Fruit fly (Drosophila melanogaster): ENCODE data around the gene gcm2.

gcm2 gene

dm6 chr2L:9594625-9595300 is 13.6 kb upstream of the gcm2 start (continued):
- TF ChIP-seq oc (tag; optimal IDR thresholded peaks at IDR 0.05), result no peak
- TF ChIP-seq CG3726 (GFP tag; IDR thresholded peaks at IDR 0.05), result no peak
- peak; percentile 61 for TF ChIP-seq CG7839 (tag; optimal IDR thresholded peaks at IDR 0.05)
- peak; percentile 31 for TF ChIP-seq tap (tag; optimal IDR thresholded peaks at IDR 0.05)
- TF ChIP-seq CG4854 (GFP tag; optimal IDR thresholded peaks at IDR 0.05), result no peak
- TF ChIP-seq CG8359 (GFP tag; optimal IDR thresholded peaks at IDR 0.05; ENCODE audit: borderline replicate concordance), result peak; percentile 43
- TF ChIP-seq shn (GFP tag; optimal IDR thresholded peaks at IDR 0.05), result no peak
- peak; percentile 33; the same call in 1 of the 2 replicates for TF ChIP-seq ssp (GFP tag; IDR thresholded peaks at IDR 0.05)
- peak; percentile 77 for TF ChIP-seq CG10267 (tag; optimal IDR thresholded peaks at IDR 0.05)
- peak; percentile 33 for TF ChIP-seq Hr3 (GFP tag; optimal IDR thresholded peaks at IDR 0.05)
- peak; percentile 6 for TF ChIP-seq Nf-YB (GFP tag; optimal IDR thresholded peaks at IDR 0.05)
- TF ChIP-seq phol (tag; optimal IDR thresholded peaks at IDR 0.05), result peak; percentile 73
- TF ChIP-seq Dip3 (GFP tag; optimal IDR thresholded peaks at IDR 0.05), result no peak
- TF ChIP-seq Awh (GFP tag; IDR thresholded peaks at IDR 0.05), result peak; percentile 5; the same call in 1 of the 2 replicates
- TF ChIP-seq zfh1 (GFP tag; IDR thresholded peaks at IDR 0.05), result peak; percentile 79
- peak; percentile 23 for TF ChIP-seq CG33557 (GFP tag; optimal IDR thresholded peaks at IDR 0.05)
- TF ChIP-seq Aef1 (GFP tag; IDR thresholded peaks at IDR 0.05), result no peak
- no peak for TF ChIP-seq exex (tag; optimal IDR thresholded peaks at IDR 0.05)
- no peak for TF ChIP-seq CG10274 (GFP tag; optimal IDR thresholded peaks at IDR 0.05)
- TF ChIP-seq ind (GFP tag; optimal IDR thresholded peaks at IDR 0.05), result no peak
- peak; percentile 74 for TF ChIP-seq CG6689 (GFP tag; IDR thresholded peaks at IDR 0.05)
- peak; percentile 34; the same call in 1 of the 2 replicates for TF ChIP-seq HLH3B (GFP tag; IDR thresholded peaks at IDR 0.05)
- TF ChIP-seq Vsx1 (GFP tag; optimal IDR thresholded peaks at IDR 0.05), result no peak
- no peak for TF ChIP-seq hkb (optimal IDR thresholded peaks at IDR 0.05)
- peak; percentile 37; the same call in 1 of the 2 replicates for TF ChIP-seq hkb (GFP tag; IDR thresholded peaks at IDR 0.05)
- no peak for TF ChIP-seq run (tag; optimal IDR thresholded peaks at IDR 0.05)
- no peak for TF ChIP-seq CG4707 (GFP tag; optimal IDR thresholded peaks at IDR 0.05)
- TF ChIP-seq Fer2 (tag; optimal IDR thresholded peaks at IDR 0.05), result no peak
- TF ChIP-seq gt (GFP tag; IDR thresholded peaks at IDR 0.05), result no peak
- TF ChIP-seq dmrt99B (tag; optimal IDR thresholded peaks at IDR 0.05), result peak; percentile 64
- TF ChIP-seq CG2116 (GFP tag; optimal IDR thresholded peaks at IDR 0.05), result no peak
- no peak for TF ChIP-seq tna (GFP tag; IDR thresholded peaks at IDR 0.05; ENCODE audit: partially characterized antibody)
- no peak for TF ChIP-seq CG1647 (GFP tag; optimal IDR thresholded peaks at IDR 0.05)
- TF ChIP-seq CG12071 (GFP tag; optimal IDR thresholded peaks at IDR 0.05), result no peak
- no peak for TF ChIP-seq Ets65A (GFP tag)
- peak; percentile 11 for TF ChIP-seq CG18764 (GFP tag; optimal IDR thresholded peaks at IDR 0.05)
- no peak for TF ChIP-seq maf-S (GFP tag; optimal IDR thresholded peaks at IDR 0.05)
- peak; percentile 35 for TF ChIP-seq CG6254 (GFP tag; optimal IDR thresholded peaks at IDR 0.05)
- TF ChIP-seq vvl (GFP tag; IDR thresholded peaks at IDR 0.05), result peak; percentile 56; the same call in 1 of the 2 replicates
- peak in 1 of 3 experiments; percentile 86 for TF ChIP-seq lola (GFP tag; optimal IDR thresholded peaks at IDR 0.05)
- no peak for TF ChIP-seq amos (GFP tag; IDR thresholded peaks at IDR 0.05; ENCODE audit: partially characterized antibody)
- TF ChIP-seq ara (GFP tag; IDR thresholded peaks at IDR 0.05), result peak; percentile 68
- peak; percentile 31 for TF ChIP-seq CoRest (tag; optimal IDR thresholded peaks at IDR 0.05)
- TF ChIP-seq Sox100B (GFP tag; optimal IDR thresholded peaks at IDR 0.05), result peak; percentile 48
- peak; percentile 53 for TF ChIP-seq CG2678 (tag; optimal IDR thresholded peaks at IDR 0.05)
- no peak for TF ChIP-seq CG7786 (GFP tag; optimal IDR thresholded peaks at IDR 0.05)
- TF ChIP-seq Hr51 (GFP tag; optimal IDR thresholded peaks at IDR 0.05), result peak in 1 of 2 experiments; percentile 20
- no peak for TF ChIP-seq HHEX (GFP tag; optimal IDR thresholded peaks at IDR 0.05)
- TF ChIP-seq Hsf (GFP tag; optimal IDR thresholded peaks at IDR 0.05), result peak; percentile 18

Data from whole organism, embryonic.